Fruit fly (Drosophila melanogaster) whole organism, embryonic: ENCODE results near the gene ecd.
A peak's percentile ranks its signal among the peaks of the same experiment; 100 is the strongest.

Experiments
- B-H2 ChIP-seq: fragments of 200-800 bp; sonication (Bioruptor generic); optimal IDR thresholded peaks from 2 replicates; lab custom pipeline; 2018; ENCODE audit warnings: missing biosample characterization, mild to moderate bottlenecking, missing genetic modification characterization
- BtbVII ChIP-seq: fragments of 200-800 bp; sonication (Bioruptor generic); optimal IDR thresholded peaks from 3 replicates; lab custom pipeline; 2017; ENCODE audit warnings: missing biosample characterization, mild to moderate bottlenecking, missing genetic modification characterization
- CG11456 ChIP-seq: fragments of 200-800 bp; sonication (Bioruptor generic); IDR thresholded peaks from 3 replicates; pipeline ENCODE4 v1.3.6; 2022; ENCODE audit warnings: missing biosample characterization, missing genetic modification characterization
- CG11696 ChIP-seq: fragments of 200-800 bp; sonication (Bioruptor generic); IDR thresholded peaks from 2 replicates; pipeline ENCODE4 v1.3.6; 2022; ENCODE audit warnings: missing biosample characterization, missing genetic modification characterization
- CG12071 ChIP-seq: fragments of 200-800 bp; sonication (Bioruptor generic); optimal IDR thresholded peaks from 3 replicates; lab custom pipeline; 2018; ENCODE audit warnings: missing biosample characterization, mild to moderate bottlenecking, missing genetic modification characterization
- CG12219 ChIP-seq: fragments of 200-800 bp; sonication (Bioruptor generic); optimal IDR thresholded peaks from 3 replicates; lab custom pipeline; 2018; ENCODE audit warnings: missing biosample characterization, mild to moderate bottlenecking, missing genetic modification characterization
- CG13894 ChIP-seq: fragments of 200-800 bp; sonication (Bioruptor generic); optimal IDR thresholded peaks from 3 replicates; lab custom pipeline; 2018; ENCODE audit warnings: missing biosample characterization, mild to moderate bottlenecking, missing genetic modification characterization, moderate library complexity
- CG14965 ChIP-seq: fragments of 200-800 bp; sonication (Bioruptor generic); optimal IDR thresholded peaks from 2 replicates; lab custom pipeline; 2016; ENCODE audit warnings: missing biosample characterization, missing genetic modification characterization, borderline replicate concordance
- CG15269 ChIP-seq: fragments of 200-800 bp; sonication (Bioruptor generic); optimal IDR thresholded peaks from 2 replicates; lab custom pipeline; 2018; ENCODE audit warnings: missing biosample characterization, mild to moderate bottlenecking, missing genetic modification characterization, moderate library complexity
- CG17829 ChIP-seq: fragments of 200-800 bp; optimal IDR thresholded peaks from 2 replicates; lab custom pipeline; 2019; ENCODE audit warnings: missing biosample characterization, mild to moderate bottlenecking, missing genetic modification characterization, moderate library complexity
- CG2199 ChIP-seq: fragments of 200-800 bp; sonication (Bioruptor generic); IDR thresholded peaks from 3 replicates; pipeline ENCODE4 v1.3.6; 2022; ENCODE audit warnings: missing biosample characterization, missing genetic modification characterization
- CG2889 ChIP-seq: fragments of 200-800 bp; sonication (Bioruptor generic); IDR thresholded peaks from 3 replicates; pipeline ENCODE4 v1.3.6; 2022; ENCODE audit warnings: missing biosample characterization, missing genetic modification characterization
- CG4730 ChIP-seq: fragments of 200-800 bp; sonication (Bioruptor generic); IDR thresholded peaks from 2 replicates; pipeline ENCODE4 v1.3.6; 2022; ENCODE audit warnings: missing biosample characterization, missing genetic modification characterization
- CG8290 ChIP-seq, 3 experiments: fragments of 200-800 bp; sonication (Bioruptor generic); optimal IDR thresholded peaks; 2 replicates each; lab custom pipeline; 2016 to 2019; ENCODE audit warnings: missing biosample characterization in 3 of 3, missing genetic modification characterization in 3 of 3, mild to moderate bottlenecking in 2 of 3, moderate library complexity in 1 of 3
- Deaf1 ChIP-seq: fragments of 200-800 bp; optimal IDR thresholded peaks from 3 replicates; lab custom pipeline; 2019; ENCODE audit warnings: missing biosample characterization, mild to moderate bottlenecking, missing genetic modification characterization, moderate library complexity
- Dek ChIP-seq: fragments of 200-800 bp; sonication (Bioruptor generic); optimal IDR thresholded peaks from 3 replicates; lab custom pipeline; 2019; ENCODE audit warnings: missing biosample characterization, mild to moderate bottlenecking, missing genetic modification characterization, moderate library complexity
- E2f2 ChIP-seq: fragments of 200-800 bp; sonication (Bioruptor generic); IDR thresholded peaks from 2 replicates; pipeline ENCODE4 v1.3.6; 2022; ENCODE audit warnings: missing biosample characterization, missing genetic modification characterization
- Fer1 ChIP-seq: fragments of 200-800 bp; sonication (Bioruptor generic); optimal IDR thresholded peaks from 2 replicates; lab custom pipeline; 2017; ENCODE audit warnings: missing biosample characterization, mild to moderate bottlenecking, missing genetic modification characterization
- GATAe ChIP-seq: fragments of 200-800 bp; sonication (Bioruptor generic); conservative IDR thresholded peaks from 2 replicates; pipeline ENCODE4 v1.3.6; 2022; ENCODE audit warnings: missing biosample characterization, missing genetic modification characterization
- HmgD ChIP-seq: fragments of 200-800 bp; sonication (Bioruptor generic); optimal IDR thresholded peaks from 3 replicates; lab custom pipeline; 2016; ENCODE audit warnings: missing biosample characterization, missing genetic modification characterization
- Mad ChIP-seq: fragments of 200-800 bp; sonication (Bioruptor generic); optimal IDR thresholded peaks from 2 replicates; lab custom pipeline; 2016; ENCODE audit warnings: missing biosample characterization, missing genetic modification characterization
- Myb ChIP-seq: fragments of 200-800 bp; sonication (Bioruptor generic); optimal IDR thresholded peaks from 2 replicates; lab custom pipeline; 2016; ENCODE audit warnings: missing biosample characterization, missing genetic modification characterization
- Ptx1 ChIP-seq: fragments of 200-800 bp; sonication (Bioruptor generic); IDR thresholded peaks from 2 replicates; pipeline ENCODE4 v1.3.6; 2022; ENCODE audit warnings: missing biosample characterization, missing genetic modification characterization
- Ravus ChIP-seq: fragments of 200-800 bp; sonication (Bioruptor generic); IDR thresholded peaks from 2 replicates; pipeline ENCODE4 v1.3.6; 2022; ENCODE audit warnings: missing biosample characterization, missing genetic modification characterization
- Side ChIP-seq: fragments of 200-800 bp; sonication (Bioruptor generic); optimal IDR thresholded peaks from 2 replicates; lab custom pipeline; 2016; ENCODE audit warnings: missing biosample characterization, missing genetic modification characterization
- Sry-β ChIP-seq: fragments of 200-800 bp; sonication (Bioruptor generic); optimal IDR thresholded peaks from 2 replicates; lab custom pipeline; 2018; ENCODE audit warnings: missing biosample characterization, mild to moderate bottlenecking, missing genetic modification characterization, moderate library complexity
- amos ChIP-seq: fragments of 200-800 bp; sonication (Bioruptor generic); IDR thresholded peaks from 2 replicates; pipeline ENCODE4 v1.3.6; 2022; ENCODE audit warnings: missing biosample characterization, missing genetic modification characterization; ENCODE audit not compliant: partially characterized antibody
- az2 ChIP-seq: fragments of 200-800 bp; sonication (Bioruptor generic); optimal IDR thresholded peaks from 3 replicates; lab custom pipeline; 2016; ENCODE audit warnings: missing biosample characterization, missing genetic modification characterization
- crp ChIP-seq, 2 experiments: fragments of 200-800 bp; sonication (Bioruptor generic); optimal IDR thresholded peaks; 2 replicates in 1 of 2; 3 replicates in 1 of 2; lab custom pipeline; 2017; ENCODE audit warnings: missing biosample characterization in 2 of 2, missing genetic modification characterization in 2 of 2, mild to moderate bottlenecking in 1 of 2, moderate library complexity in 1 of 2
- eve ChIP-seq, 2 experiments: fragments of >200 bp; optimal IDR thresholded peaks; 2 replicates each; lab custom pipeline; 2017; ENCODE audit warnings: missing biosample characterization in 2 of 2, missing genetic modification characterization in 2 of 2
- ftz-f1 ChIP-seq: fragments of 200-800 bp; sonication (Bioruptor generic); optimal IDR thresholded peaks from 2 replicates; lab custom pipeline; 2016; ENCODE audit warnings: missing biosample characterization, missing genetic modification characterization
- gsb ChIP-seq: fragments of 200-800 bp; sonication (Bioruptor generic); IDR thresholded peaks from 2 replicates; pipeline ENCODE4 v1.3.6; 2022; ENCODE audit warnings: missing biosample characterization, missing genetic modification characterization
- gt ChIP-seq: fragments of 200-800 bp; sonication (Bioruptor generic); IDR thresholded peaks from 2 replicates; pipeline ENCODE4 v1.3.6; 2022; ENCODE audit warnings: missing biosample characterization, missing genetic modification characterization
- hb ChIP-seq: fragments of 200-800 bp; sonication (Bioruptor generic); IDR thresholded peaks from 3 replicates; pipeline ENCODE4 v1.3.6; 2022; ENCODE audit warnings: missing biosample characterization, missing genetic modification characterization; ENCODE audit not compliant: partially characterized antibody
- insv ChIP-seq, 2 experiments: fragments of 200-800 bp; sonication (Bioruptor generic); optimal IDR thresholded peaks; 3 replicates each; lab custom pipeline; 2016 to 2018; ENCODE audit warnings: missing biosample characterization in 2 of 2, missing genetic modification characterization in 2 of 2
- inv ChIP-seq: fragments of 200-800 bp; sonication (Bioruptor generic); IDR thresholded peaks from 2 replicates; pipeline ENCODE4 v1.3.6; 2022; ENCODE audit warnings: missing biosample characterization, missing genetic modification characterization; ENCODE audit not compliant: partially characterized antibody
- knrl ChIP-seq: fragments of 200-800 bp; sonication (Bioruptor generic); IDR thresholded peaks from 3 replicates; pipeline ENCODE4 v1.3.6; 2022; ENCODE audit warnings: missing biosample characterization, missing genetic modification characterization; ENCODE audit not compliant: partially characterized antibody
- lbe ChIP-seq: fragments of 200-800 bp; sonication (Bioruptor generic); optimal IDR thresholded peaks from 2 replicates; lab custom pipeline; 2016; ENCODE audit warnings: missing biosample characterization, mild to moderate bottlenecking, missing genetic modification characterization
- luna ChIP-seq: fragments of 200-800 bp; sonication (Bioruptor generic); optimal IDR thresholded peaks from 2 replicates; lab custom pipeline; 2016; ENCODE audit warnings: missing biosample characterization, missing genetic modification characterization
- maf-S ChIP-seq: fragments of 200-800 bp; sonication (Bioruptor generic); optimal IDR thresholded peaks from 2 replicates; lab custom pipeline; 2016; ENCODE audit warnings: missing biosample characterization, missing genetic modification characterization
- oc ChIP-seq: fragments of 200-800 bp; sonication (Bioruptor generic); optimal IDR thresholded peaks from 2 replicates; lab custom pipeline; 2018; ENCODE audit warnings: missing biosample characterization, mild to moderate bottlenecking, missing genetic modification characterization, moderate library complexity
- pfk ChIP-seq: fragments of 200-800 bp; sonication (Bioruptor generic); optimal IDR thresholded peaks from 2 replicates; lab custom pipeline; 2018; ENCODE audit warnings: missing biosample characterization, mild to moderate bottlenecking, missing genetic modification characterization, moderate library complexity
- pita ChIP-seq: fragments of 200-800 bp; sonication (Bioruptor generic); optimal IDR thresholded peaks from 2 replicates; lab custom pipeline; 2017; ENCODE audit warnings: missing biosample characterization, mild to moderate bottlenecking, missing genetic modification characterization
- prd ChIP-seq, 3 experiments: fragments of >200 bp in 2 of 3; fragments of 200-800 bp in 1 of 3; sonication (Bioruptor generic) in 1 of 3; optimal IDR thresholded peaks in 2 of 3; IDR thresholded peaks in 1 of 3; 2 replicates in 2 of 3; 3 replicates in 1 of 3; pipeline versions ENCODE4 v1.3.6 to Lab custom; 2017 to 2022; ENCODE audit warnings: missing biosample characterization in 1 of 3, missing genetic modification characterization in 1 of 3
- ranshi ChIP-seq: fragments of 200-800 bp; sonication (Bioruptor generic); IDR thresholded peaks from 2 replicates; pipeline ENCODE4 v1.3.6; 2022; ENCODE audit warnings: missing biosample characterization, missing genetic modification characterization
- sc ChIP-seq, 3 experiments: fragments of >200 bp in 2 of 3; fragments of 200-800 bp in 1 of 3; sonication (Bioruptor generic) in 1 of 3; optimal IDR thresholded peaks; 2 replicates in 2 of 3; 3 replicates in 1 of 3; lab custom pipeline; 2017; ENCODE audit warnings: mild to moderate bottlenecking in 1 of 3, missing biosample characterization in 1 of 3, missing genetic modification characterization in 1 of 3, missing genetic modification reagents in 1 of 3
- shn ChIP-seq: fragments of 200-800 bp; sonication (Bioruptor generic); optimal IDR thresholded peaks from 3 replicates; lab custom pipeline; 2016; ENCODE audit warnings: missing biosample characterization, missing genetic modification characterization
- wek ChIP-seq: fragments of 200-800 bp; sonication (Bioruptor generic); optimal IDR thresholded peaks from 3 replicates; lab custom pipeline; 2018; ENCODE audit warnings: missing biosample characterization, mild to moderate bottlenecking, missing genetic modification characterization, moderate library complexity
- zfh1 ChIP-seq: fragments of 200-800 bp; sonication (Bioruptor generic); IDR thresholded peaks from 3 replicates; pipeline ENCODE4 v1.3.6; 2022; ENCODE audit warnings: missing biosample characterization, missing genetic modification characterization

ecd gene

dm6 chr3L:2262515-2262944, 3.1 kb downstream of the ecd start, which contains the start of the genes oxt and CG13807 (continued):
- TF ChIP-seq CG11456 (peak; percentile 92), knrl (GFP tag; lab: Robert Waterston, UW) (peak; percentile 18; the same call in 1 of the 3 replicates), gsb (GFP tag; lab: Robert Waterston, UW) (peak; percentile 82), HmgD (GFP tag; lab: Kevin White, UChicago) (no peak), wek (GFP tag; lab: Kevin White, UChicago) (peak; percentile 61), eve (GFP tag; optimal IDR thresholded peaks at IDR 0.05; lab: Kevin White, UChicago) (no peak), Myb (GFP tag; lab: Kevin White, UChicago) (peak; percentile 1), CG17829 (tag; lab: Kevin White, UChicago) (peak; percentile 92), Side (GFP tag; lab: Kevin White, UChicago) (peak; percentile 47), B-H2 (peak; percentile 90), E2f2 (GFP tag; lab: Robert Waterston, UW) (peak; percentile 70), Ravus (GFP tag; lab: Robert Waterston, UW) (peak; percentile 54), shn (GFP tag; lab: Kevin White, UChicago) (no peak), Fer1 (peak; percentile 81), BtbVII (peak; percentile 51), gt (GFP tag; lab: Robert Waterston, UW) (peak; percentile 57), CG2889 (peak; percentile 79), inv (GFP tag; lab: Robert Waterston, UW) (0 out of 2 replicates have a peak, but pooled peaks have one; percentile 12), CG2199 (GFP tag; lab: Robert Waterston, UW) (peak; percentile 88), CG13894 (tag; lab: Kevin White, UChicago) (peak; percentile 77), Deaf1 (tag; lab: Kevin White, UChicago) (no peak), lbe (GFP tag; lab: Kevin White, UChicago) (no peak), Ptx1 (peak; percentile 92), Dek (tag; lab: Kevin White, UChicago) (peak; percentile 85), CG12071 (GFP tag; lab: Kevin White, UChicago) (peak; percentile 70), CG4730 (peak; percentile 80), zfh1 (GFP tag; lab: Robert Waterston, UW) (peak; percentile 92), CG12219 (peak; percentile 75), insv (GFP tag; optimal IDR thresholded peaks at IDR 0.05; lab: Kevin White, UChicago) (peak in 1 of 2 experiments; percentile 44), CG15269 (tag; lab: Kevin White, UChicago) (peak; percentile 89), luna (GFP tag; lab: Kevin White, UChicago) (no peak), prd (optimal IDR thresholded peaks at IDR 0.05; lab: Kevin White, UChicago) (no peak), prd (GFP tag; IDR thresholded peaks at IDR 0.05; lab: Robert Waterston, UW) (peak; percentile 94), az2 (GFP tag; lab: Kevin White, UChicago) (peak; percentile 87), crp (GFP tag; optimal IDR thresholded peaks at IDR 0.05; lab: Kevin White, UChicago) (peak; percentile 84 to 95), Mad (GFP tag; lab: Kevin White, UChicago) (peak; percentile 75), hb (GFP tag; lab: Robert Waterston, UW) (no peak), pfk (no peak), ranshi (peak; percentile 91), CG11696 (peak; percentile 59), oc (tag; lab: Kevin White, UChicago) (peak; percentile 68), maf-S (GFP tag; lab: Kevin White, UChicago) (no peak), pita (GFP tag; lab: Kevin White, UChicago) (no peak), CG8290 (GFP tag; optimal IDR thresholded peaks at IDR 0.05; lab: Kevin White, UChicago) (peak; percentile 69), CG8290 (tag; optimal IDR thresholded peaks at IDR 0.05; lab: Kevin White, UChicago) (peak; percentile 52 to 79), Sry-β (GFP tag; lab: Kevin White, UChicago) (peak; percentile 63), GATAe (GFP tag; lab: Robert Waterston, UW) (no peak; the same call in 1 of the 2 replicates), sc (optimal IDR thresholded peaks at IDR 0.05; lab: Kevin White, UChicago) (no peak), sc (GFP tag; optimal IDR thresholded peaks at IDR 0.05; lab: Kevin White, UChicago) (peak; percentile 76), ftz-f1 (GFP tag; lab: Kevin White, UChicago) (peak; percentile 43), amos (GFP tag; lab: Robert Waterston, UW) (no peak), CG14965 (no peak)
